Worm (Caenorhabditis elegans) whole organism, L3 larva: Measurements from ENCODE around the gene F26C11.4.
"Not testable (repeated sequence)": the region's sequence is repeated elsewhere in the genome, so short reads cannot be mapped to it uniquely, and the experiment has no call there.

Source experiments
- ZK546.5 ChIP-seq: sonication (generic microtip); optimal IDR thresholded peaks from 2 replicates; lab custom pipeline; 2017; ENCODE audit warnings: missing biosample characterization, missing genetic modification characterization
- aly-2 ChIP-seq: fragments of 150-350 bp; optimal IDR thresholded peaks from 2 replicates; lab custom pipeline; 2014; ENCODE audit warnings: missing biosample characterization, missing genetic modification characterization
- ama-1 ChIP-seq: fragments of 150-350 bp; optimal IDR thresholded peaks from 2 replicates; lab custom pipeline; 2018
- ceh-28 ChIP-seq: fragments of 150-350 bp; optimal IDR thresholded peaks from 2 replicates; lab custom pipeline; 2014; ENCODE audit warnings: missing biosample characterization, missing genetic modification reagents, missing genetic modification characterization
- ceh-82 ChIP-seq: fragments of 150-350 bp; optimal IDR thresholded peaks from 2 replicates; lab custom pipeline; 2014; ENCODE audit warnings: missing biosample characterization, missing genetic modification characterization
- daf-12 ChIP-seq: fragments of 150-350 bp; optimal IDR thresholded peaks from 2 replicates; lab custom pipeline; 2014; ENCODE audit warnings: missing biosample characterization, missing genetic modification reagents, missing genetic modification characterization
- egl-27 ChIP-seq: sonication (generic microtip); optimal IDR thresholded peaks from 4 replicates; lab custom pipeline; 2017; ENCODE audit warnings: missing biosample characterization, missing genetic modification reagents, missing genetic modification characterization
- egl-5 ChIP-seq: fragments of 150-350 bp; optimal IDR thresholded peaks from 2 replicates; lab custom pipeline; 2017; ENCODE audit warnings: missing biosample characterization, missing genetic modification reagents, missing genetic modification characterization, inconsistent platforms
- elt-1 ChIP-seq: fragments of 150-350 bp; optimal IDR thresholded peaks from 2 replicates; lab custom pipeline; 2014; ENCODE audit warnings: missing biosample characterization, missing genetic modification characterization
- fkh-10 ChIP-seq: sonication (generic microtip); optimal IDR thresholded peaks from 2 replicates; lab custom pipeline; 2017; ENCODE audit warnings: missing biosample characterization, missing genetic modification reagents, missing genetic modification characterization
- lin-39 ChIP-seq: fragments of 150-350 bp; optimal IDR thresholded peaks from 2 replicates; lab custom pipeline; 2018; ENCODE audit warnings: missing biosample characterization, missing genetic modification reagents, missing genetic modification characterization
- lsy-12 ChIP-seq: sonication (generic microtip); optimal IDR thresholded peaks from 2 replicates; lab custom pipeline; 2016; ENCODE audit warnings: mild to moderate bottlenecking, missing genetic modification characterization, missing compliant biosample characterization
- nfya-1 ChIP-seq: sonication (generic microtip); optimal IDR thresholded peaks from 2 replicates; lab custom pipeline; 2017; ENCODE audit warnings: missing genetic modification characterization, mild to moderate bottlenecking, missing compliant biosample characterization, antibody characterized with exemption, moderate library complexity; ENCODE audit not compliant: insufficient read depth
- nhr-25 ChIP-seq: sonication (generic microtip); optimal IDR thresholded peaks from 2 replicates; lab custom pipeline; 2017; ENCODE audit warnings: missing biosample characterization, missing genetic modification characterization
- nhr-77 ChIP-seq: fragments of 150-350 bp; optimal IDR thresholded peaks from 2 replicates; lab custom pipeline; 2014; ENCODE audit warnings: missing biosample characterization, missing genetic modification characterization
- pha-4 ChIP-seq: fragments of 150-350 bp; optimal IDR thresholded peaks from 2 replicates; lab custom pipeline; 2014; ENCODE audit warnings: missing biosample characterization, missing genetic modification reagents, missing genetic modification characterization
- skn-1 ChIP-seq: fragments of 150-350 bp; optimal IDR thresholded peaks from 2 replicates; lab custom pipeline; 2014; ENCODE audit warnings: missing biosample characterization, missing genetic modification characterization
- zag-1 ChIP-seq: fragments of 150-350 bp; optimal IDR thresholded peaks from 2 replicates; lab custom pipeline; 2014; ENCODE audit warnings: missing biosample characterization, missing genetic modification characterization

The F26C11.4 gene

DNA sequence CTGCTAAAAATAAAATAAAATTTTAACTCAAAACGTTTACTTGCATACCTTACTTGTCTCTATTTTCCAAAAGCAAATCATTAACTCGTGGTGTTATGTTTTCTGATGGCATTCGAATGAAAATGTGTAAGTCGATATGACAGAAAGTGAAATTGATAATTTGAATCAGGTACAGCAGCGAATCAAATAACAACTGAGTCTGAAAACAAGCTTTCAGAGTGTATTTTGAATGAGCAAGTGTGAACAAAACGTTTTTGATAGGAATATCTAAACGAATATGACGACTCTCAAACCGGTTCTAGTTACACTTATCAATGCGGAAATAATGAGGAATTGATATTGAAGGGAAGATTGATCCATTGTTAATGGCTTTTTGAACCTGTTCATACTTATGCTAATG is 45.0 kb downstream of the F26C11.4 start, which contains the start of gene chil-7:
TSS of gene chil-7 (minus strand) at position 112 of the 400 bp plus-strand sequence.
- TF ChIP-seq elt-1 (tag; lab: Kevin White, UChicago) = no peak
- no peak for TF ChIP-seq nfya-1 (tag; lab: Kevin White, UChicago)
- TF ChIP-seq nhr-25 = no peak
- TF ChIP-seq zag-1 = no peak

DNA sequence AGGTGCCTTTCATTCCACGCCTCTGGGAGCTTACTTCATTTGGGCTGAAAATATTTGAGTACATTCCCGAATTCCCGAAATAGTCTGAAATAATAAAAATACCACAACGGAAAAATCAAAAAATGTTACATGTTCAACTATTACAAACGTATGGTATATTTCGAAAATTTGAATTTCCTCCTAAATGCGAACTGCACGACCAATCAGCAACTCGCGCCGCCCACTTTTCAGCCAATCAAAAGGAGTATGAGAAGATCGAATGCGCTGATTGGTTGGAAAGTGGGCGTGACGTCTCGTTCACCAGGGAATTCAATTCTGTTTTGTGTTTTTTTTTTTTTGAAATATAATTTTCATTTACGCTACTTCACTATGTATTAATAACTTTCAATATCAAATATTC is 47.4 kb downstream of the F26C11.4 start, which contains the start of gene old-1:
TSS of gene old-1 (minus strand) at position 50 of the 400 bp plus-strand sequence.
- TF ChIP-seq egl-27 (no peak), elt-1 (tag; lab: Kevin White, UChicago) (no peak), egl-5 (tag; lab: Kevin White, UChicago) (no peak), lsy-12 (no peak), nfya-1 (tag; lab: Kevin White, UChicago) (peak; percentile 51), aly-2 (tag; lab: Kevin White, UChicago) (no peak), ama-1 (lab: Kevin White, UChicago) (no peak), pha-4 (no peak)

DNA sequence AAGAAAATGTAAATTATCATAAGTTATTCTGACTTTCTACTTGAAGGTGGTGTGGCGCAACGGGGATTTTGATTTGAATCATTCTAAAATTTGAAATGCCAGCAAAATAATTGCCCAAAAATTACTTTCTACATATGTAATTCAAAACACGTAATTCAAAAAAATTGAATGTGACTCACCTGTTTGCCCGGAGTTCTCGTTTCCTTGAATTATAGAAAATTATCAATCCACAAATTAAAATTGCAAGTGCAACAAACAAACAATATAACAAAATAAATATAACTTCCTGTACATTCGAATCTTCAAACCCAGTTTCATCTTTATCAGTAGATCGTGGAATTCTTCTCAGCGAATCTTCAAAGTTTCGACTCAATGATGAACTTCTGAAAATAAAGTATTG is 47.9 kb downstream of the F26C11.4 start:
- TF ChIP-seq aly-2 (tag; lab: Kevin White, UChicago) = no peak
- no peak for TF ChIP-seq daf-12
- no peak for TF ChIP-seq ceh-82
- TF ChIP-seq ceh-28 (tag; lab: Kevin White, UChicago) = no peak
- TF ChIP-seq ZK546.5 (tag; lab: Kevin White, UChicago) = no peak
- no peak for TF ChIP-seq skn-1 (tag; lab: Kevin White, UChicago)
- no peak for TF ChIP-seq lin-39 (tag; lab: Kevin White, UChicago)
- TF ChIP-seq fkh-10 (GFP tag; lab: Kevin White, UChicago) = no peak
- no peak for TF ChIP-seq nhr-77 (tag; lab: Kevin White, UChicago)

DNA sequence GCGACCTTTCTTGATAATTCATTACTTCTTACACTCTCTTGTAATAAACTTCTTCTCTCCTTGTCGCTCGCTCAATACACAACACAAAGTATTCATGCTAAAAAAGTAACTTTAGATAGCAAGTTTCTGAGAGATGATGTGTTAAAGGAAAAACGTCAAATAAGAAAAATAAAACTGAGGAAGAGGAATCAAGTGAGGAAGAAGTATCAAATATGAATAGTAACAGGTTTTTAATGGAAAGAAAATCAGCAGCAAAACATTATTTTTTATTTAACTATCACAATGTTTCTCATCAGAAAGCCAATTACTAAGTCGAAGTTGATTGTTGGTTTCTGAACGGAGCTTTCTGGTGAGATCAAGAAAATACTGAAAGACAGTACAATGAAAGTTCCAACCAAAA is 49.7 kb downstream of the F26C11.4 start, which contains the start of gene chil-1:
TSS of gene chil-1 (minus strand) at position 101 of the 400 bp plus-strand sequence.
- TF ChIP-seq ceh-28 (tag; lab: Kevin White, UChicago); ceh-82; pha-4: not testable (repeated sequence)
